Worm (Caenorhabditis elegans): ENCODE data around the gene F22F4.5.

Gene F22F4.5

ce11 chrX:5960872-5961271 is 31.8 kb downstream of the F22F4.5 start:
- no peak for TF ChIP-seq pag-3 (tag; optimal IDR thresholded peaks at IDR 0.05; ENCODE audit: borderline replicate concordance)

- TF ChIP-seq elt-2 (tag; optimal IDR thresholded peaks at IDR 0.05) (no peak), C08G9.2 (tag; optimal IDR thresholded peaks at IDR 0.05) (no peak), ceh-14 (tag; optimal IDR thresholded peaks at IDR 0.05) (no peak), unc-86 (tag; optimal IDR thresholded peaks at IDR 0.05) (no peak), pat-9 (tag; optimal IDR thresholded peaks at IDR 0.05) (no peak)
These were observed 33.9 kb downstream of the F22F4.5 start, which contains the start of gene R07E4.1 for ce11 chrX:5958815-5959214. Gene R07E4.1, plus strand, starts transcription at chrX:5959115.

ce11 chrX:5956130-5956529 is 36.5 kb downstream of the F22F4.5 start:
- peak; percentile 17 for TF ChIP-seq unc-42 (tag; optimal IDR thresholded peaks at IDR 0.05)
- TF ChIP-seq unc-86 (tag; optimal IDR thresholded peaks at IDR 0.05) = no peak

ce11 chrX:5953174-5953573 is 39.5 kb downstream of the F22F4.5 start, which contains the start of the genes R07E4.5 and R07E4.3:
Gene R07E4.5, minus strand, starts transcription at chrX:5953174.
Gene R07E4.3, plus strand, starts transcription at chrX:5953458.
- TF ChIP-seq dve-1 (tag; optimal IDR thresholded peaks at IDR 0.05) = peak; percentile 45
- TF ChIP-seq unc-42 (tag; optimal IDR thresholded peaks at IDR 0.05) = peak; percentile 39
- peak; percentile 10 for TF ChIP-seq ceh-34 (tag; optimal IDR thresholded peaks at IDR 0.05)
- no peak for TF ChIP-seq K09A11.1 (tag; optimal IDR thresholded peaks at IDR 0.05; ENCODE audit: insufficient read depth)
- peak; percentile 56 for TF ChIP-seq ceh-31 (tag; optimal IDR thresholded peaks at IDR 0.05)
- peak; percentile 22 for TF ChIP-seq ceh-18 (tag; optimal IDR thresholded peaks at IDR 0.05)
- TF ChIP-seq tbx-2 (tag; optimal IDR thresholded peaks at IDR 0.05) = no peak
- peak; percentile 51 for TF ChIP-seq nfya-1 (tag; optimal IDR thresholded peaks at IDR 0.05)

- TF ChIP-seq ztf-16 (tag; optimal IDR thresholded peaks at IDR 0.05) = no peak
- no peak for TF ChIP-seq ceh-45 (GFP tag; IDR thresholded peaks at IDR 0.05)
- no peak for TF ChIP-seq ceh-6 (GFP tag; optimal IDR thresholded peaks at IDR 0.05)
- TF ChIP-seq ceh-9 (tag; optimal IDR thresholded peaks at IDR 0.05) = no peak
- no peak for TF ChIP-seq ets-4 (tag; optimal IDR thresholded peaks at IDR 0.05)
- no peak for TF ChIP-seq hlh-13 (GFP tag; optimal IDR thresholded peaks at IDR 0.05)
- no peak for TF ChIP-seq hlh-8 (tag; optimal IDR thresholded peaks at IDR 0.05)
- no peak for TF ChIP-seq C08G9.2 (tag; optimal IDR thresholded peaks at IDR 0.05)
- no peak for TF ChIP-seq nfya-1 (tag; optimal IDR thresholded peaks at IDR 0.05)
- TF ChIP-seq ceh-48 (tag; optimal IDR thresholded peaks at IDR 0.05) = no peak
- TF ChIP-seq sdc-2 (tag; optimal IDR thresholded peaks at IDR 0.05) = no peak
- no peak for TF ChIP-seq che-1 (tag; optimal IDR thresholded peaks at IDR 0.05)
- TF ChIP-seq ceh-24 (tag; optimal IDR thresholded peaks at IDR 0.05) = no peak
- no peak for TF ChIP-seq rnt-1 (tag; optimal IDR thresholded peaks at IDR 0.05)
- TF ChIP-seq gmeb-2 (tag; optimal IDR thresholded peaks at IDR 0.05) = no peak
- no peak for TF ChIP-seq unc-55 (GFP tag; optimal IDR thresholded peaks at IDR 0.05)
These were observed 43.9 kb downstream of the F22F4.5 start, which contains the start of gene mig-23 for ce11 chrX:5948769-5949168. Gene mig-23, minus strand, starts transcription at chrX:5948869.

- no peak for TF ChIP-seq hlh-30 (tag; optimal IDR thresholded peaks at IDR 0.05; ENCODE audit: insufficient read depth)
- TF ChIP-seq syd-9 (tag; optimal IDR thresholded peaks at IDR 0.05) = no peak
- no peak for TF ChIP-seq unc-3 (GFP tag; conservative IDR thresholded peaks at IDR 0.05)
- TF ChIP-seq unc-3 (tag; optimal IDR thresholded peaks at IDR 0.05) = no peak
- no peak for TF ChIP-seq fax-1 (tag; optimal IDR thresholded peaks at IDR 0.05)
These were observed 48.2 kb downstream of the F22F4.5 start, which contains the start of gene acs-17 for ce11 chrX:5944488-5944887. Gene acs-17, minus strand, starts transcription at chrX:5944510.
